Worm (Caenorhabditis elegans) whole organism, L4 larva: ENCODE results near the gene nlp-51.

Source experiments
- F49E8.2 ChIP-seq: sonication (generic microtip); optimal IDR thresholded peaks from 2 replicates; lab custom pipeline; 2016; ENCODE audit warnings: missing compliant biosample characterization, mild to moderate bottlenecking, missing genetic modification characterization, borderline replicate concordance
- R02D3.7 ChIP-seq: fragments of 150-350 bp; sonication (generic microtip); optimal IDR thresholded peaks from 3 replicates; lab custom pipeline; 2014; ENCODE audit warnings: missing biosample characterization, missing genetic modification characterization
- egl-27 ChIP-seq: sonication (generic microtip); optimal IDR thresholded peaks from 3 replicates; lab custom pipeline; 2017; ENCODE audit warnings: missing biosample characterization, missing genetic modification reagents, missing genetic modification characterization
- jun-1 ChIP-seq: fragments of 150-350 bp; optimal IDR thresholded peaks from 2 replicates; lab custom pipeline; 2014; ENCODE audit warnings: missing biosample characterization, missing genetic modification reagents, missing genetic modification characterization
- lsy-2 ChIP-seq, 2 experiments: fragments of 150-350 bp in 1 of 2; sonication (generic microtip) in 1 of 2; optimal IDR thresholded peaks; 2 replicates each; lab custom pipeline; 2014 to 2017; ENCODE audit warnings: missing biosample characterization in 2 of 2, missing genetic modification characterization in 2 of 2
- mdt-29 ChIP-seq: fragments of 200-800 bp; sonication (Bioruptor generic); IDR thresholded peaks from 2 replicates; pipeline ENCODE4 v1.3.6; 2022; ENCODE audit warnings: missing genetic modification reagents, missing genetic modification characterization, missing compliant biosample characterization
- mep-1 ChIP-seq: fragments of 150-350 bp; sonication (generic microtip); optimal IDR thresholded peaks from 3 replicates; lab custom pipeline; 2014; ENCODE audit warnings: missing biosample characterization, missing genetic modification characterization
- mes-2 ChIP-seq: sonication (generic microtip); optimal IDR thresholded peaks from 2 replicates; lab custom pipeline; 2016; ENCODE audit warnings: missing genotype, mild to moderate bottlenecking, missing genetic modification characterization, missing compliant biosample characterization; ENCODE audit not compliant: poor library complexity, severe bottlenecking
- pha-4 ChIP-seq, 2 experiments: fragments of 150-350 bp in 1 of 2; fragments of 200-800 bp in 1 of 2; sonication (Bioruptor generic) in 1 of 2; IDR thresholded peaks in 1 of 2; optimal IDR thresholded peaks in 1 of 2; 2 replicates each; pipeline versions ENCODE4 v1.3.6 to Lab custom; 2014 to 2022; ENCODE audit warnings: missing genetic modification characterization in 2 of 2, missing genetic modification reagents in 2 of 2, missing biosample characterization in 1 of 2, missing compliant biosample characterization in 1 of 2
- rbr-2 ChIP-seq: sonication (generic microtip); optimal IDR thresholded peaks from 2 replicates; lab custom pipeline; 2016; ENCODE audit warnings: missing genotype, missing genetic modification characterization, missing compliant biosample characterization
- skn-1 ChIP-seq: fragments of 150-350 bp; optimal IDR thresholded peaks from 2 replicates; lab custom pipeline; 2014; ENCODE audit warnings: missing biosample characterization, missing genetic modification characterization
- snpc-4 ChIP-seq: fragments of 150-350 bp; optimal IDR thresholded peaks from 2 replicates; lab custom pipeline; 2014; ENCODE audit warnings: missing biosample characterization, missing genetic modification characterization
- unc-62 ChIP-seq, 3 experiments: fragments of 150-350 bp in 1 of 3; sonication (generic microtip); optimal IDR thresholded peaks in 2 of 3; peaks in 1 of 3; 1 replicate in 1 of 3; 2 replicates in 2 of 3; lab custom pipeline; 2014 to 2017; ENCODE audit warnings: missing biosample characterization in 3 of 3, missing genetic modification characterization in 3 of 3, missing genetic modification reagents in 3 of 3, missing genotype in 1 of 3

ce11 chrII:11270829-11271228 lies 48.7 kb downstream of the nlp-51 start:
- TF ChIP-seq jun-1 (no peak), snpc-4 (tag; lab: Kevin White, UChicago) (no peak), pha-4 (GFP tag; IDR thresholded peaks at IDR 0.05; lab: Robert Waterston, UW) (no peak), pha-4 (tag; optimal IDR thresholded peaks at IDR 0.05; lab: Kevin White, UChicago) (no peak), unc-62 (GFP tag; optimal IDR thresholded peaks at IDR 0.05 in 1 of 2; lab: Kevin White, UChicago) (no peak), unc-62 (tag; optimal IDR thresholded peaks at IDR 0.05; lab: Kevin White, UChicago) (no peak), lsy-2 (tag; optimal IDR thresholded peaks at IDR 0.05; lab: Kevin White, UChicago) (no peak), rbr-2 (tag; lab: Kevin White, UChicago) (no peak), mes-2 (no peak), mep-1 (tag; lab: Kevin White, UChicago) (no peak), skn-1 (tag; lab: Kevin White, UChicago) (no peak), F49E8.2 (no peak), R02D3.7 (tag; lab: Kevin White, UChicago) (no peak), mdt-29 (GFP tag; lab: Robert Waterston, UW) (no peak), egl-27 (tag; lab: Kevin White, UChicago) (no peak)
